Worm (Caenorhabditis elegans): ENCODE data around the gene mtss-1.

ce11 chrIII:8726019-8726894 is 41.9 kb upstream of the mtss-1 start:
- TF ChIP-seq dpff-1 (tag; optimal IDR thresholded peaks at IDR 0.05) (no peak), repo-1 (tag; optimal IDR thresholded peaks at IDR 0.05) (no peak)
